Worm (Caenorhabditis elegans) whole organism, L4 larva: ENCODE measurements around the gene Y37B11A.3.

Experiments
- fkh-10 ChIP-seq: fragments of 150-350 bp; optimal IDR thresholded peaks from 2 replicates; lab custom pipeline; 2014; ENCODE audit warnings: missing biosample characterization, missing genetic modification reagents, missing genetic modification characterization
- mep-1 ChIP-seq: fragments of 150-350 bp; sonication (generic microtip); optimal IDR thresholded peaks from 3 replicates; lab custom pipeline; 2014; ENCODE audit warnings: missing biosample characterization, missing genetic modification characterization
- nhr-237 ChIP-seq: sonication (generic microtip); optimal IDR thresholded peaks from 2 replicates; lab custom pipeline; 2017; ENCODE audit warnings: missing biosample characterization, missing genetic modification characterization
- nhr-42 ChIP-seq: fragments of 200-800 bp; sonication (Bioruptor generic); IDR thresholded peaks from 2 replicates; pipeline ENCODE4 v1.3.6; 2022; ENCODE audit warnings: missing genetic modification characterization, missing compliant biosample characterization
- zag-1 ChIP-seq: fragments of 150-350 bp; optimal IDR thresholded peaks from 2 replicates; lab custom pipeline; 2014; ENCODE audit warnings: missing biosample characterization, missing genetic modification characterization

DNA sequence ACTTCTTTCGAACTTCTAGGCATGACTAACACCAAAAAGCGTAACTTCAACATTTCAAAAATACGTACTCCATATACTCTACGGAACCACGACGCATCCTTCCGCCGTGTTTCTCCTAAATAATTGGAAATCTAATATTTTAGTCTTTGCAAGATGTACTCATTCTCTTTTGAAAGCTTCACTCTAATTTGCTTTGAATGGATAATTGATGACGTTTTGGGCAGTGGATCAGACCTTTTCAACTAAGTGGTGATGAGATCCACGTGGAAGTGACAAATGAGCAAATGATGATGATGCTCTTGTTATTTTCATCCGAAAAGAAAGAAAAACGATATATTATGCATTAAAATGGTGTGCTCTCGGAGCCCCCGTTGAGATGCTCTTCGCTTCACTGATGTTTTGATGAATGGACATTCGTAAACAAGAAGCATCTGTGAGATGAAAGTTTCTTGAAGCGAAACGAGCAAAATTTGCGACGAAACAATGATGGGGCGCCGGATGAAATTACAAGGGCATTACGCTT is 39.4 kb upstream of the Y37B11A.3 start:
- TF ChIP-seq nhr-237 (tag; lab: Kevin White, UChicago) (no peak), fkh-10 (no peak), zag-1 (tag; lab: Kevin White, UChicago) (no peak), nhr-42 (no peak), mep-1 (tag; lab: Kevin White, UChicago) (no peak)
